Fruit fly (Drosophila melanogaster): ENCODE measurements around the gene Taf9.

Taf9 gene

DNA sequence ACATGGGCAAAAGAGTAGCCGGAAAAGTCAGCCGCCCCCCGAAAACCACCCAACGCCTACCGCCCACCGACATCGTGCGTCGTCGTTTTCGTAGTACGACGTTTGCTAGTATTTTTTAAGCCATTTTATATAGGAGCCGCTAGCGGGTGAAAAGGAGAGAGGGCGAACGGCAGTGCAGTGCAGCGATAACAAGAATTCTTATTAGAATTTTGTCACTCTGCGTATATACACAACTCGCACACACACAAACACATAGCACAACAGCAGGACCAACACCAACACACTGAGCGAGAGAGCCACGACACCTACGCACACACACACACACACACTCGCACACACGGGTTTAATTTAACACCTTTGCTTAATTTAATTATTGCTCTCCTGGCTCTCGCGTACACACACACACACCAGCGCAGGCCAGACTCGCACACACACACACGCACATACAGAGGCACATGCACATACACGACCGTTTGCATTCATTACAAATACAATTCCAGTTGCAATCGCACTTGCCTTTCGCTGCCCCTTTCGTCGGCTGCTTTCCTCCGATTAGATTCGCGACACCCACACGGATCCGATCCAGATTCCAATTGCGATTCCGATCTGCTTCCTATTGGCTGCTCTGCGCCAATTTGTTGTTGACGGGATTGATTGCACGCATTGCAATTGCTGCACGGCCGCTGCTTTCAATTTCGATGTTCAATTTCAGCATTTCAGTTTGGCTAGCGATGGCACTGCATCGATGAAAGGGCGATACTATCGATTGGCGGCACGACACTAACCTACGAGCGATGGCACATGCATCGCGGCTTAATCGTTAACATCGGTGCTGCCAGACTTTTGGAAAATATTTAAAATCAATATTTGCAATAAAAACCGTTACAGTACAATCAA is 14.9 kb upstream of the Taf9 start, which contains the start of gene Socs16D (continued):
- TF ChIP-seq CG32772 (GFP tag; IDR thresholded peaks at IDR 0.05) (no peak), br (optimal IDR thresholded peaks at IDR 0.05) (no peak), D (optimal IDR thresholded peaks at IDR 0.05) (peak; percentile 20), D (GFP tag; optimal IDR thresholded peaks at IDR 0.05) (no peak), Fer3 (tag; optimal IDR thresholded peaks at IDR 0.05) (peak; percentile 12), bowl (GFP tag; IDR thresholded peaks at IDR 0.05) (no peak), CG11093 (GFP tag; IDR thresholded peaks at IDR 0.05) (no peak), CG18476 (GFP tag; optimal IDR thresholded peaks at IDR 0.05) (no peak), trh (GFP tag; optimal IDR thresholded peaks at IDR 0.05) (no peak), CG5180 (GFP tag; optimal IDR thresholded peaks at IDR 0.05) (no peak), grau (tag; optimal IDR thresholded peaks at IDR 0.05) (peak; percentile 32), CG12299 (tag; optimal IDR thresholded peaks at IDR 0.05) (no peak), Dip3 (GFP tag; optimal IDR thresholded peaks at IDR 0.05) (no peak), sima (GFP tag; optimal IDR thresholded peaks at IDR 0.05) (no peak), Oaz (GFP tag; IDR thresholded peaks at IDR 0.05) (peak; percentile 24; the same call in 1 of the 2 replicates), dpn (GFP tag; optimal IDR thresholded peaks at IDR 0.05) (peak; percentile 57 to 59), CG12104 (GFP tag; optimal IDR thresholded peaks at IDR 0.05) (no peak), aop (GFP tag; IDR thresholded peaks at IDR 0.05) (no peak), gem (tag; optimal IDR thresholded peaks at IDR 0.05) (peak; percentile 30), fd102C (GFP tag; optimal IDR thresholded peaks at IDR 0.05) (no peak), CG16863 (GFP tag; optimal IDR thresholded peaks at IDR 0.05) (no peak), H2.0 (GFP tag; IDR thresholded peaks at IDR 0.05) (no peak), CG31224 (GFP tag; IDR thresholded peaks at IDR 0.05) (no peak), CG8089 (GFP tag; optimal IDR thresholded peaks at IDR 0.05) (peak; percentile 6), eyg (GFP tag; optimal IDR thresholded peaks at IDR 0.05) (peak; percentile 28), CG2202 (tag; optimal IDR thresholded peaks at IDR 0.05) (no peak), CG13287 (GFP tag; IDR thresholded peaks at IDR 0.05; ENCODE audit: partially characterized antibody) (peak; percentile 97), CG10274 (GFP tag; optimal IDR thresholded peaks at IDR 0.05) (no peak), pb (GFP tag; optimal IDR thresholded peaks at IDR 0.05) (peak; percentile 35), Stat92E (GFP tag; optimal IDR thresholded peaks at IDR 0.05) (no peak), pho (GFP tag; optimal IDR thresholded peaks at IDR 0.05) (peak; percentile 48), kah (GFP tag; optimal IDR thresholded peaks at IDR 0.05) (no peak), CG13424 (tag; optimal IDR thresholded peaks at IDR 0.05) (no peak), abd-A (tag; optimal IDR thresholded peaks at IDR 0.05) (peak; percentile 72), Sox102F (GFP tag; optimal IDR thresholded peaks at IDR 0.05) (no peak), ash1 (GFP tag; optimal IDR thresholded peaks at IDR 0.05) (no peak), Gsc (GFP tag; IDR thresholded peaks at IDR 0.05) (no peak), CG17186 (GFP tag; optimal IDR thresholded peaks at IDR 0.05) (peak; percentile 31), az2 (GFP tag; optimal IDR thresholded peaks at IDR 0.05) (no peak), CG18619 (GFP tag; optimal IDR thresholded peaks at IDR 0.05) (no peak), CG3995 (GFP tag; optimal IDR thresholded peaks at IDR 0.05) (peak; percentile 53), rib (GFP tag; IDR thresholded peaks at IDR 0.05) (0 out of 2 replicates have a peak, but pooled peaks have one; percentile 58), CG13775 (GFP tag; optimal IDR thresholded peaks at IDR 0.05) (no peak), chif (GFP tag; optimal IDR thresholded peaks at IDR 0.05) (peak; percentile 23 to 42), Rx (GFP tag; IDR thresholded peaks at IDR 0.05) (no peak), amos (GFP tag; IDR thresholded peaks at IDR 0.05; ENCODE audit: partially characterized antibody) (peak; percentile 99), PHDP (tag; optimal IDR thresholded peaks at IDR 0.05) (peak; percentile 17), bigmax (GFP tag; optimal IDR thresholded peaks at IDR 0.05) (peak; percentile 45), sob (GFP tag; IDR thresholded peaks at IDR 0.05) (peak; percentile 69), wek (GFP tag; optimal IDR thresholded peaks at IDR 0.05) (peak; percentile 5)

Data from whole organism, embryonic.